Worm (Caenorhabditis elegans) whole organism, young adult: ENCODE measurements around the gene ZK1240.2.

Experiments
- Y67H2A.10 ChIP-seq: fragments of 200-800 bp; sonication (Bioruptor generic); conservative IDR thresholded peaks from 2 replicates; pipeline ENCODE4 v1.3.6; 2022; ENCODE audit warnings: missing genetic modification reagents, missing genetic modification characterization, missing compliant biosample characterization
- athp-1 ChIP-seq: sonication (generic microtip); optimal IDR thresholded peaks from 2 replicates; lab custom pipeline; 2017; ENCODE audit warnings: mild to moderate bottlenecking, missing genetic modification characterization, missing compliant biosample characterization
- attf-5 ChIP-seq: fragments of 200-800 bp; sonication (Bioruptor generic); optimal IDR thresholded peaks from 2 replicates; lab custom pipeline; 2018; ENCODE audit warnings: mild to moderate bottlenecking, missing genetic modification characterization, missing compliant biosample characterization
- ceh-100 ChIP-seq: fragments of 200-800 bp; sonication (Bioruptor generic); IDR thresholded peaks from 2 replicates; pipeline ENCODE4 v1.3.6; 2022; ENCODE audit warnings: missing genetic modification reagents, missing genetic modification characterization, missing compliant biosample characterization
- efl-1 ChIP-seq: fragments of 150-350 bp; optimal IDR thresholded peaks from 2 replicates; lab custom pipeline; 2014; ENCODE audit warnings: missing biosample characterization, missing genetic modification reagents, missing genetic modification characterization
- ets-4 ChIP-seq: fragments of 200-800 bp; sonication (Bioruptor generic); optimal IDR thresholded peaks from 2 replicates; lab custom pipeline; 2018; ENCODE audit warnings: mild to moderate bottlenecking, missing genetic modification characterization, missing compliant biosample characterization
- gei-17 ChIP-seq: fragments of 200-800 bp; sonication (Bioruptor generic); optimal IDR thresholded peaks from 2 replicates; lab custom pipeline; 2018; ENCODE audit warnings: mild to moderate bottlenecking, missing genetic modification characterization, missing compliant biosample characterization
- lin-40 ChIP-seq: sonication (generic microtip); optimal IDR thresholded peaks from 2 replicates; lab custom pipeline; 2016; ENCODE audit warnings: missing genetic modification characterization, mild to moderate bottlenecking, missing compliant biosample characterization, missing genotype, missing genetic modification reagents
- pha-4 ChIP-seq: fragments of 150-350 bp; sonication (generic microtip); optimal IDR thresholded peaks from 2 replicates; lab custom pipeline; 2014; ENCODE audit warnings: missing biosample characterization, missing genetic modification reagents, missing genetic modification characterization
- rcor-1 ChIP-seq: fragments of 200-800 bp; sonication (Bioruptor generic); IDR thresholded peaks from 2 replicates; pipeline ENCODE4 v1.3.6; 2022; ENCODE audit warnings: missing genetic modification reagents, missing genetic modification characterization, missing compliant biosample characterization
- sea-2 ChIP-seq: fragments of 200-800 bp; sonication (Bioruptor generic); IDR thresholded peaks from 2 replicates; pipeline ENCODE4 v1.3.6; 2022; ENCODE audit warnings: missing genetic modification characterization, missing compliant biosample characterization
- snpc-1.1 ChIP-seq: sonication (generic microtip); optimal IDR thresholded peaks from 2 replicates; lab custom pipeline; 2017; ENCODE audit warnings: missing genetic modification characterization, mild to moderate bottlenecking, missing compliant biosample characterization, antibody characterized with exemption, moderate library complexity, missing genotype, missing genetic modification reagents; ENCODE audit not compliant: insufficient read depth
- unc-130 ChIP-seq: sonication (generic microtip); optimal IDR thresholded peaks from 2 replicates; lab custom pipeline; 2016; ENCODE audit warnings: missing genetic modification reagents, missing genetic modification characterization, missing compliant biosample characterization
- zfh-2 ChIP-seq: fragments of 200-800 bp; sonication (Bioruptor generic); conservative IDR thresholded peaks from 2 replicates; pipeline ENCODE4 v1.3.6; 2022; ENCODE audit warnings: missing genetic modification reagents, missing genetic modification characterization, missing compliant biosample characterization

DNA sequence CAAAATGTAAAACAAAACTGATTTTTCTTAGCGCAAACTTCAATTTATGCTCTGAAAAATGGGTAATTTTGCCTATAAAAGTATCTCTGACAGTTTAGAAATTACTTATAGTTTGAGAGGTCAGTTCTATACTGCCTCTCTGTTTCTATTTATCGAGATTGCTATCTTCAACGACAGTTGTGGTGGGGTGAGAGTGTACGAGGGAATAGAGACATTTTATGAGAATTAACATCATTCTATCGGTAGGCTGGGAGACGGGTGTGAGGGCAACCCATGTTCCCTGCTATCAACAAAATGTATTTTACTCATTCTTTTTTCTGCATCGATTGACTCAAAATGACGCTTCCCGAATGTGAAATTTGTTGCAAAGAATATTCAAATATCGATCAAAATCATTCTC lies 3.1 kb upstream of the ZK1240.2 start, which contains the start of gene ZK1240.3:
- no peak for TF ChIP-seq Y67H2A.10 (GFP tag; lab: Robert Waterston, UW)
- TF ChIP-seq gei-17 (GFP tag; lab: Kevin White, UChicago) = no peak
- TF ChIP-seq sea-2 (GFP tag; lab: Robert Waterston, UW) = no peak
- TF ChIP-seq ceh-100 (GFP tag; lab: Robert Waterston, UW) = no peak
- no peak for TF ChIP-seq efl-1 (GFP tag; lab: Kevin White, UChicago)
- no peak for TF ChIP-seq athp-1 (tag; lab: Kevin White, UChicago)
- TF ChIP-seq rcor-1 (GFP tag; lab: Robert Waterston, UW) = no peak
- TF ChIP-seq zfh-2 (GFP tag; lab: Robert Waterston, UW) = no peak
- TF ChIP-seq unc-130 (GFP tag; lab: Kevin White, UChicago) = no peak
- no peak for TF ChIP-seq snpc-1.1 (tag; lab: Kevin White, UChicago)
- TF ChIP-seq ets-4 = peak; percentile 64
- TF ChIP-seq pha-4 = no peak
- TF ChIP-seq lin-40 (tag; lab: Kevin White, UChicago) = no peak
- no peak for TF ChIP-seq attf-5 (GFP tag; lab: Kevin White, UChicago)
